Worm (Caenorhabditis elegans): ENCODE data around the gene Y69H2.7.

DNA sequence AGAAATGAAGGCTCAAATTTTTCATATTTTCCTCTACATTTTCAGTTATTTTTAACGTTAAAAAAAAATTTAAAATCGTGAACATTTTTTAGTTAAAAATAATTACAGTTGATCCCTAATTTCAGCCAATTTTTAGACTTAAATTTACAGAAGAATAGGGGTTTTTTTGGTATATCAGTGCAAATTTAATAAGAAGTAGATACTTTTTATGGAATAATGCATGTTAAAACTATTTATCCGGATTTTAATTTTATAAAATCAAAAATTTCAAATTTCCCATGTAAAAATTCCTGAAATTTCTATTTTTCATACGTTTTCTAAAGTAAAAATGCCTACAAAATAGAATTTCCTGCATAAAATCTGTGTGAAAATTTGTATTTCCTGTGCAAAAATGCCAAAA is 34.3 kb downstream of the Y69H2.7 start:
- no peak for TF ChIP-seq dmd-4 (tag; optimal IDR thresholded peaks at IDR 0.05; ENCODE audit: borderline replicate concordance)
- TF ChIP-seq ets-4 (tag; optimal IDR thresholded peaks at IDR 0.05) = no peak
- TF ChIP-seq ama-1 (optimal IDR thresholded peaks at IDR 0.05) = no peak
- no peak for TF ChIP-seq unc-42 (tag; optimal IDR thresholded peaks at IDR 0.05)
- TF ChIP-seq elt-2 (tag; optimal IDR thresholded peaks at IDR 0.05) = no peak
- TF ChIP-seq eyg-1 (tag; optimal IDR thresholded peaks at IDR 0.05) = no peak
- TF ChIP-seq ttx-3 (tag; optimal IDR thresholded peaks at IDR 0.05) = no peak
- no peak for TF ChIP-seq ref-2 (tag; optimal IDR thresholded peaks at IDR 0.05)
- TF ChIP-seq fkh-10 (GFP tag; optimal IDR thresholded peaks at IDR 0.05) = no peak
- no peak for TF ChIP-seq ceh-9 (tag; optimal IDR thresholded peaks at IDR 0.05)
- no peak for TF ChIP-seq ceh-18 (tag; optimal IDR thresholded peaks at IDR 0.05)
- TF ChIP-seq nfya-1 (tag; optimal IDR thresholded peaks at IDR 0.05) = no peak
